Worm (Caenorhabditis elegans): Measurements from ENCODE around the gene C14B1.8.

ce11 chrIII:3737742-3738141 is 18.3 kb upstream of the C14B1.8 start:
- TF ChIP-seq unc-62 (GFP tag; optimal IDR thresholded peaks at IDR 0.05) (no peak), ceh-16 (tag; optimal IDR thresholded peaks at IDR 0.05) (no peak), fos-1 (tag; optimal IDR thresholded peaks at IDR 0.05) (no peak), nhr-6 (tag; optimal IDR thresholded peaks at IDR 0.05) (no peak), snpc-4 (tag; optimal IDR thresholded peaks at IDR 0.05) (no peak), crh-2 (tag; optimal IDR thresholded peaks at IDR 0.05) (no peak), nhr-23 (tag; optimal IDR thresholded peaks at IDR 0.05) (no peak), egl-27 (tag; optimal IDR thresholded peaks at IDR 0.05) (no peak), lsy-2 (tag; optimal IDR thresholded peaks at IDR 0.05) (no peak)

Data from whole organism, L2 larva.